Fruit fly (Drosophila melanogaster): Measurements from ENCODE around the gene RpL7-like.
A peak's percentile ranks its signal among the peaks of the same experiment; 100 is the strongest.

Gene RpL7-like

DNA sequence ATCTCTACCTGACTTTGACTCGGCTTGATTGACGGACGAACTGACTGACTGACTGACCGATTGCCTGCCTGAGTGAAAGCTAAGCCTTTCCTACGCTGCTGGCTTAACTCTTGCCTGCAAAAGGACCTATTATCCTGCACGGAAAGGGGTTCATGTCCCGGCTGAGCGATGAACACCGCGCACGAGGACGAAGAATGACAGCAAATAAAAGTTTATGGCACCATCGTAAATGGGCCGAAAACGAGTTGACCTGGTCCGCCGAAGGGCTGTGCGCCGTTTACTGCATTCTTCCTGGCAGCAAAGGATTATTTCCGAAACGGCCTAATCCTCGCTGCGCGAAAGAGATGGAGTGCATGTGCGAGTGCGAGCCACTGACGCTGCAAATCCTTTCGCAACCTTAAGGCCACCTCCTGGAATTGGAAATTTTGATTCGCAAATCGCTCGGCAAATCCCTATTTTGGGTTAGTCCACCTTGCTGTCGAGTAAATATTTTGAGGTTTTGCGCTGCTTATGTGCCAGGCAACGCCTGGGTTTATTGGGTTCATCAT lies 25.1 kb downstream of the RpL7-like start:
- TF ChIP-seq dimm (GFP tag; IDR thresholded peaks at IDR 0.05) (no peak), CG10209 (GFP tag; optimal IDR thresholded peaks at IDR 0.05) (no peak), danr (GFP tag; IDR thresholded peaks at IDR 0.05) (no peak), Ets65A (GFP tag) (peak; percentile 37), Hr51 (GFP tag; optimal IDR thresholded peaks at IDR 0.05) (no peak), Nf-YC (tag; optimal IDR thresholded peaks at IDR 0.05) (no peak), luna (GFP tag; optimal IDR thresholded peaks at IDR 0.05) (no peak), Taf1 (GFP tag; IDR thresholded peaks at IDR 0.05) (no peak), pho (GFP tag; optimal IDR thresholded peaks at IDR 0.05) (no peak), CG7271 (tag; optimal IDR thresholded peaks at IDR 0.05) (peak; percentile 91), CG6272 (GFP tag; IDR thresholded peaks at IDR 0.05) (no peak), CHES-1-like (GFP tag; optimal IDR thresholded peaks at IDR 0.05) (no peak), ttk (GFP tag; IDR thresholded peaks at IDR 0.05) (no peak), dmrt11E (tag; optimal IDR thresholded peaks at IDR 0.05) (no peak), CG9797 (GFP tag; optimal IDR thresholded peaks at IDR 0.05) (no peak), CG10147 (GFP tag; optimal IDR thresholded peaks at IDR 0.05) (no peak), CG4404 (GFP tag; IDR thresholded peaks at IDR 0.05) (no peak), gt (GFP tag; IDR thresholded peaks at IDR 0.05) (no peak), CG2875 (GFP tag; optimal IDR thresholded peaks at IDR 0.05) (no peak), amos (GFP tag; IDR thresholded peaks at IDR 0.05; ENCODE audit: partially characterized antibody) (0 out of 2 replicates have a peak, but pooled peaks have one; percentile 14), nmo (GFP tag; optimal IDR thresholded peaks at IDR 0.05) (no peak), Gsc (GFP tag; IDR thresholded peaks at IDR 0.05) (no peak), CG8478 (optimal IDR thresholded peaks at IDR 0.05) (peak; percentile 67), CG34422 (GFP tag; IDR thresholded peaks at IDR 0.05) (no peak), Dek (tag; optimal IDR thresholded peaks at IDR 0.05) (no peak), otp (GFP tag; IDR thresholded peaks at IDR 0.05) (no peak), al (GFP tag; IDR thresholded peaks at IDR 0.05) (no peak), CG33557 (GFP tag; optimal IDR thresholded peaks at IDR 0.05) (no peak), knrl (GFP tag; IDR thresholded peaks at IDR 0.05; ENCODE audit: partially characterized antibody) (no peak), CG9727 (GFP tag; optimal IDR thresholded peaks at IDR 0.05) (no peak), CG14965 (GFP tag; optimal IDR thresholded peaks at IDR 0.05; ENCODE audit: borderline replicate concordance) (no peak), Hr39 (optimal IDR thresholded peaks at IDR 0.05) (no peak), CG2199 (GFP tag; IDR thresholded peaks at IDR 0.05) (0 out of 3 replicates have a peak, but pooled peaks have one; percentile 16), CG15479 (GFP tag; optimal IDR thresholded peaks at IDR 0.05) (peak; percentile 93), Mes4 (GFP tag; optimal IDR thresholded peaks at IDR 0.05) (no peak), CG15696 (tag; optimal IDR thresholded peaks at IDR 0.05) (no peak), kni (GFP tag; optimal IDR thresholded peaks at IDR 0.05) (no peak), Dip3 (GFP tag; optimal IDR thresholded peaks at IDR 0.05) (no peak), gsb-n (tag; optimal IDR thresholded peaks at IDR 0.05) (no peak), tna (GFP tag; IDR thresholded peaks at IDR 0.05; ENCODE audit: partially characterized antibody) (no peak), psq (GFP tag; optimal IDR thresholded peaks at IDR 0.05) (no peak), insv (GFP tag; optimal IDR thresholded peaks at IDR 0.05) (no peak), Hr78 (GFP tag; optimal IDR thresholded peaks at IDR 0.05) (no peak), CG11247 (GFP tag; IDR thresholded peaks at IDR 0.05) (no peak), CG13894 (tag; optimal IDR thresholded peaks at IDR 0.05) (no peak), maf-S (GFP tag; optimal IDR thresholded peaks at IDR 0.05) (no peak), prd (optimal IDR thresholded peaks at IDR 0.05) (no peak), prd (GFP tag; IDR thresholded peaks at IDR 0.05) (peak; percentile 41; the same call in 1 of the 3 replicates), tll (GFP tag; optimal IDR thresholded peaks at IDR 0.05) (peak; percentile 41 to 100), sens-2 (GFP tag; IDR thresholded peaks at IDR 0.05) (no peak), CG30403 (GFP tag; optimal IDR thresholded peaks at IDR 0.05) (no peak)

Data from whole organism, embryonic.